Worm (Caenorhabditis elegans): Measurements from ENCODE around the gene sel-7.

- TF ChIP-seq pqm-1 (tag; optimal IDR thresholded peaks at IDR 0.05) (no peak), unc-86 (tag; optimal IDR thresholded peaks at IDR 0.05) (no peak), ama-1 (optimal IDR thresholded peaks at IDR 0.05) (no peak)
Observed at ce11 chrX:14329348-14329747, 10.9 kb downstream of the sel-7 start.
